Worm (Caenorhabditis elegans) whole organism, L2 larva: ENCODE data around the gene pot-1.

Experiments used
- C34F6.9 ChIP-seq: fragments of 150-350 bp; optimal IDR thresholded peaks from 2 replicates; lab custom pipeline; 2014; ENCODE audit warnings: missing biosample characterization, missing genetic modification characterization
- F13H6.1 ChIP-seq: sonication (generic microtip); optimal IDR thresholded peaks from 2 replicates; lab custom pipeline; 2016; ENCODE audit warnings: missing genetic modification characterization, missing compliant biosample characterization
- R02D3.7 ChIP-seq: fragments of 150-350 bp; optimal IDR thresholded peaks from 2 replicates; lab custom pipeline; 2014; ENCODE audit warnings: missing biosample characterization, missing genetic modification characterization
- Y55F3AM.14 ChIP-seq: fragments of 200-800 bp; sonication (Bioruptor generic); optimal IDR thresholded peaks from 2 replicates; lab custom pipeline; 2018; ENCODE audit warnings: mild to moderate bottlenecking, missing genetic modification characterization, missing compliant biosample characterization
- ZK546.5 ChIP-seq: sonication (generic microtip); optimal IDR thresholded peaks from 2 replicates; lab custom pipeline; 2017; ENCODE audit warnings: missing biosample characterization, missing genetic modification characterization
- alr-1 ChIP-seq: fragments of 150-350 bp; optimal IDR thresholded peaks from 2 replicates; lab custom pipeline; 2014; ENCODE audit warnings: missing biosample characterization, missing genetic modification characterization
- aly-2 ChIP-seq: fragments of 150-350 bp; optimal IDR thresholded peaks from 2 replicates; lab custom pipeline; 2014; ENCODE audit warnings: missing biosample characterization, missing genetic modification characterization
- ama-1 ChIP-seq: fragments of 150-350 bp; optimal IDR thresholded peaks from 2 replicates; lab custom pipeline; 2018; ENCODE audit warnings: inconsistent platforms
- blmp-1 ChIP-seq: sonication (generic microtip); optimal IDR thresholded peaks from 2 replicates; lab custom pipeline; 2017; ENCODE audit warnings: missing genetic modification characterization, mild to moderate bottlenecking, missing compliant biosample characterization, antibody characterized with exemption, moderate library complexity; ENCODE audit not compliant: insufficient read depth
- ceh-16 ChIP-seq: fragments of 150-350 bp; optimal IDR thresholded peaks from 2 replicates; lab custom pipeline; 2014; ENCODE audit warnings: missing biosample characterization, missing genetic modification characterization
- ceh-82 ChIP-seq: fragments of 150-350 bp; optimal IDR thresholded peaks from 2 replicates; lab custom pipeline; 2014; ENCODE audit warnings: missing biosample characterization, missing genetic modification characterization
- crh-2 ChIP-seq: sonication (generic microtip); optimal IDR thresholded peaks from 2 replicates; lab custom pipeline; 2017; ENCODE audit warnings: missing biosample characterization, missing genetic modification characterization
- dmd-4 ChIP-seq: sonication (generic microtip); optimal IDR thresholded peaks from 2 replicates; lab custom pipeline; 2017; ENCODE audit warnings: missing biosample characterization, missing genetic modification characterization
- egl-27 ChIP-seq: sonication (generic microtip); optimal IDR thresholded peaks from 3 replicates; lab custom pipeline; 2017; ENCODE audit warnings: missing biosample characterization, missing genetic modification reagents, missing genetic modification characterization
- elt-1 ChIP-seq: fragments of 150-350 bp; optimal IDR thresholded peaks from 2 replicates; lab custom pipeline; 2014; ENCODE audit warnings: missing biosample characterization, missing genetic modification characterization
- elt-3 ChIP-seq: sonication (generic microtip); optimal IDR thresholded peaks from 2 replicates; lab custom pipeline; 2017; ENCODE audit warnings: missing biosample characterization, missing genetic modification characterization
- fos-1 ChIP-seq: fragments of 150-350 bp; optimal IDR thresholded peaks from 2 replicates; lab custom pipeline; 2014; ENCODE audit warnings: missing biosample characterization, missing genetic modification characterization
- gmeb-1 ChIP-seq: fragments of 150-350 bp; optimal IDR thresholded peaks from 2 replicates; lab custom pipeline; 2014; ENCODE audit warnings: missing biosample characterization, missing genetic modification characterization
- lin-11 ChIP-seq: fragments of 150-350 bp; sonication (generic microtip); optimal IDR thresholded peaks from 2 replicates; lab custom pipeline; 2014; ENCODE audit warnings: missing biosample characterization, missing genetic modification characterization, inconsistent platforms, mixed read lengths
- lin-13 ChIP-seq: fragments of 150-350 bp; optimal IDR thresholded peaks from 2 replicates; lab custom pipeline; 2014; ENCODE audit warnings: missing biosample characterization, missing genetic modification reagents, missing genetic modification characterization
- lin-39 ChIP-seq: fragments of 150-350 bp; optimal IDR thresholded peaks from 2 replicates; lab custom pipeline; 2014; ENCODE audit warnings: missing biosample characterization, missing genetic modification reagents, missing genetic modification characterization
- lsy-2 ChIP-seq, 2 experiments: fragments of 150-350 bp in 1 of 2; sonication (generic microtip) in 1 of 2; optimal IDR thresholded peaks; 2 replicates each; lab custom pipeline; 2014 to 2017; ENCODE audit warnings: missing biosample characterization in 2 of 2, missing genetic modification characterization in 2 of 2
- mab-5 ChIP-seq: fragments of 150-350 bp; optimal IDR thresholded peaks from 2 replicates; lab custom pipeline; 2014; ENCODE audit warnings: missing biosample characterization, missing genetic modification characterization
- mbf-1 ChIP-seq: sonication (generic microtip); optimal IDR thresholded peaks from 2 replicates; lab custom pipeline; 2017; ENCODE audit warnings: missing biosample characterization, missing genetic modification characterization
- mdl-1 ChIP-seq, 2 experiments: fragments of 150-350 bp in 1 of 2; sonication (generic microtip) in 1 of 2; optimal IDR thresholded peaks; 2 replicates each; lab custom pipeline; 2017; ENCODE audit warnings: missing biosample characterization in 2 of 2, missing genetic modification characterization in 2 of 2
- nhr-10 ChIP-seq: sonication (generic microtip); optimal IDR thresholded peaks from 2 replicates; lab custom pipeline; 2017; ENCODE audit warnings: missing biosample characterization, missing genetic modification characterization
- nhr-11 ChIP-seq: fragments of 150-350 bp; optimal IDR thresholded peaks from 2 replicates; lab custom pipeline; 2014; ENCODE audit warnings: missing biosample characterization, missing genetic modification characterization
- nhr-12 ChIP-seq: fragments of 150-350 bp; optimal IDR thresholded peaks from 2 replicates; lab custom pipeline; 2014; ENCODE audit warnings: missing biosample characterization, missing genetic modification characterization
- nhr-129 ChIP-seq: fragments of 150-350 bp; optimal IDR thresholded peaks from 2 replicates; lab custom pipeline; 2014; ENCODE audit warnings: missing biosample characterization, missing genetic modification characterization
- nhr-21 ChIP-seq: fragments of 150-350 bp; optimal IDR thresholded peaks from 2 replicates; lab custom pipeline; 2014; ENCODE audit warnings: missing biosample characterization, missing genetic modification characterization
- nhr-23 ChIP-seq: fragments of 150-350 bp; optimal IDR thresholded peaks from 2 replicates; lab custom pipeline; 2014; ENCODE audit warnings: missing biosample characterization, missing genetic modification reagents, missing genetic modification characterization
- nhr-237 ChIP-seq: fragments of 150-350 bp; optimal IDR thresholded peaks from 2 replicates; lab custom pipeline; 2014; ENCODE audit warnings: missing biosample characterization, missing genetic modification characterization
- nhr-25 ChIP-seq: fragments of 150-350 bp; sonication (generic microtip); optimal IDR thresholded peaks from 3 replicates; lab custom pipeline; 2014; ENCODE audit warnings: missing biosample characterization, missing genetic modification characterization
- nhr-6 ChIP-seq: fragments of 150-350 bp; optimal IDR thresholded peaks from 2 replicates; lab custom pipeline; 2014; ENCODE audit warnings: missing biosample characterization, missing genetic modification characterization
- nhr-77 ChIP-seq: fragments of 150-350 bp; optimal IDR thresholded peaks from 2 replicates; lab custom pipeline; 2014; ENCODE audit warnings: missing biosample characterization, missing genetic modification characterization
- peb-1 ChIP-seq: fragments of 150-350 bp; optimal IDR thresholded peaks from 2 replicates; lab custom pipeline; 2014; ENCODE audit warnings: missing biosample characterization, missing genetic modification characterization
- sem-4 ChIP-seq: fragments of 150-350 bp; optimal IDR thresholded peaks from 2 replicates; lab custom pipeline; 2014; ENCODE audit warnings: missing biosample characterization, missing genetic modification reagents, missing genetic modification characterization
- skn-1 ChIP-seq: sonication (generic microtip); optimal IDR thresholded peaks from 2 replicates; lab custom pipeline; 2017; ENCODE audit warnings: missing biosample characterization, missing genetic modification characterization
- sma-3 ChIP-seq: sonication (generic microtip); optimal IDR thresholded peaks from 2 replicates; lab custom pipeline; 2016; ENCODE audit warnings: missing genetic modification reagents, missing genetic modification characterization, missing compliant biosample characterization
- sma-9 ChIP-seq, 2 experiments: fragments of 150-350 bp in 1 of 2; sonication (generic microtip) in 1 of 2; optimal IDR thresholded peaks; 2 replicates each; lab custom pipeline; 2014 to 2016; ENCODE audit warnings: missing genetic modification characterization in 2 of 2, mild to moderate bottlenecking in 1 of 2, missing biosample characterization in 1 of 2, missing compliant biosample characterization in 1 of 2, missing genetic modification reagents in 1 of 2, moderate library complexity in 1 of 2
- snpc-4 ChIP-seq: fragments of 150-350 bp; optimal IDR thresholded peaks from 2 replicates; lab custom pipeline; 2014; ENCODE audit warnings: missing biosample characterization, missing genetic modification characterization
- unc-39 ChIP-seq: fragments of 150-350 bp; optimal IDR thresholded peaks from 2 replicates; lab custom pipeline; 2014; ENCODE audit warnings: missing biosample characterization, missing genetic modification characterization
- unc-55 ChIP-seq: fragments of 150-350 bp; sonication (generic microtip); optimal IDR thresholded peaks from 3 replicates; lab custom pipeline; 2014; ENCODE audit warnings: missing biosample characterization, missing genetic modification reagents, missing genetic modification characterization
- unc-62 ChIP-seq: fragments of 150-350 bp; optimal IDR thresholded peaks from 2 replicates; lab custom pipeline; 2014; ENCODE audit warnings: missing biosample characterization, missing genetic modification reagents, missing genetic modification characterization
- zag-1 ChIP-seq: fragments of 150-350 bp; optimal IDR thresholded peaks from 2 replicates; lab custom pipeline; 2014; ENCODE audit warnings: missing biosample characterization, missing genetic modification characterization
- ztf-1 ChIP-seq: fragments of 200-800 bp; sonication (Bioruptor generic); conservative IDR thresholded peaks from 2 replicates; pipeline ENCODE4 v1.3.6; 2022; ENCODE audit warnings: missing genetic modification characterization, missing compliant biosample characterization
- ztf-11 ChIP-seq: sonication (generic microtip); optimal IDR thresholded peaks from 2 replicates; lab custom pipeline; 2017; ENCODE audit warnings: missing biosample characterization, missing genetic modification characterization
- ztf-4 ChIP-seq: fragments of 150-350 bp; optimal IDR thresholded peaks from 2 replicates; lab custom pipeline; 2014; ENCODE audit warnings: missing biosample characterization, missing genetic modification characterization

The pot-1 gene

ce11 chrIII:7165816-7166229 is 32.3 kb upstream of the pot-1 start:
- TF ChIP-seq lin-13 (GFP tag; lab: Kevin White, UChicago), result no peak
- TF ChIP-seq mbf-1 (tag; lab: Kevin White, UChicago), result no peak
- TF ChIP-seq ceh-16 (tag; lab: Kevin White, UChicago), result no peak
- TF ChIP-seq sma-3 (GFP tag; lab: Kevin White, UChicago), result no peak
- no peak for TF ChIP-seq elt-1
- TF ChIP-seq egl-27, result peak; percentile 43
- no peak for TF ChIP-seq nhr-77 (tag; lab: Kevin White, UChicago)
- no peak for TF ChIP-seq ztf-4 (tag; lab: Kevin White, UChicago)
- TF ChIP-seq mab-5 (tag; lab: Kevin White, UChicago), result no peak
- TF ChIP-seq elt-3 (tag; lab: Kevin White, UChicago), result no peak
- TF ChIP-seq nhr-12 (tag; lab: Kevin White, UChicago), result no peak
- no peak for TF ChIP-seq Y55F3AM.14 (GFP tag; lab: Kevin White, UChicago)
- TF ChIP-seq sma-9 (GFP tag; optimal IDR thresholded peaks at IDR 0.05; lab: Kevin White, UChicago), result peak; percentile 73
- TF ChIP-seq sma-9 (tag; optimal IDR thresholded peaks at IDR 0.05; lab: Kevin White, UChicago), result no peak
- TF ChIP-seq peb-1 (tag; lab: Kevin White, UChicago), result no peak
- TF ChIP-seq alr-1, result no peak
- peak; percentile 87 for TF ChIP-seq crh-2 (tag; lab: Kevin White, UChicago)
- TF ChIP-seq unc-39 (tag; lab: Kevin White, UChicago), result no peak
- no peak for TF ChIP-seq zag-1
- no peak for TF ChIP-seq aly-2
- no peak for TF ChIP-seq nhr-10 (tag; lab: Kevin White, UChicago)
- TF ChIP-seq dmd-4 (tag; lab: Kevin White, UChicago), result no peak
- peak; percentile 51 for TF ChIP-seq F13H6.1
- peak; percentile 52 for TF ChIP-seq gmeb-1
- TF ChIP-seq C34F6.9 (tag; lab: Kevin White, UChicago), result peak; percentile 80
- TF ChIP-seq R02D3.7 (tag; lab: Kevin White, UChicago), result no peak
- TF ChIP-seq unc-55 (GFP tag; lab: Kevin White, UChicago), result peak; percentile 57
- peak in 1 of 2 experiments; percentile 21 for TF ChIP-seq mdl-1 (tag; optimal IDR thresholded peaks at IDR 0.05; lab: Kevin White, UChicago)
- no peak for TF ChIP-seq ztf-11 (tag; lab: Kevin White, UChicago)
- no peak for TF ChIP-seq lin-11
- no peak for TF ChIP-seq nhr-21 (tag; lab: Kevin White, UChicago)
- no peak for TF ChIP-seq ztf-1 (GFP tag; lab: Robert Waterston, UW)
- TF ChIP-seq nhr-25 (tag; lab: Kevin White, UChicago), result no peak
- TF ChIP-seq nhr-11, result no peak
- no peak for TF ChIP-seq nhr-237
- TF ChIP-seq sem-4 (tag; lab: Kevin White, UChicago), result no peak
- TF ChIP-seq nhr-23 (tag; lab: Kevin White, UChicago), result no peak
- peak in 1 of 2 experiments; percentile 50 for TF ChIP-seq lsy-2 (tag; optimal IDR thresholded peaks at IDR 0.05; lab: Kevin White, UChicago)
- no peak for TF ChIP-seq nhr-6 (tag; lab: Kevin White, UChicago)
- peak; percentile 95 for TF ChIP-seq fos-1
- no peak for TF ChIP-seq snpc-4 (tag; lab: Kevin White, UChicago)
- no peak for TF ChIP-seq ceh-82 (tag; lab: Kevin White, UChicago)
- TF ChIP-seq blmp-1, result peak; percentile 71
- peak; percentile 76 for TF ChIP-seq nhr-129 (tag; lab: Kevin White, UChicago)
- no peak for TF ChIP-seq ama-1 (lab: Kevin White, UChicago)
- no peak for TF ChIP-seq lin-39 (tag; lab: Kevin White, UChicago)
- TF ChIP-seq ZK546.5, result no peak
- TF ChIP-seq unc-62 (GFP tag; lab: Kevin White, UChicago), result no peak
- TF ChIP-seq skn-1 (tag; lab: Kevin White, UChicago), result no peak
